Fruit fly (Drosophila melanogaster): ENCODE measurements around the gene Droj2.

Droj2 gene

dm6 chr3R:13400902-13401721 lies 19.2 kb downstream of the Droj2 start (continued):
- TF ChIP-seq grau (tag; optimal IDR thresholded peaks at IDR 0.05) (peak; percentile 93), Hand (GFP tag; optimal IDR thresholded peaks at IDR 0.05) (peak; percentile 68), gsb (GFP tag; IDR thresholded peaks at IDR 0.05) (peak; percentile 68), her (GFP tag; optimal IDR thresholded peaks at IDR 0.05) (peak; percentile 79), vfl (GFP tag; optimal IDR thresholded peaks at IDR 0.05) (peak; percentile 80), CG31441 (GFP tag; IDR thresholded peaks at IDR 0.05) (peak; percentile 90), Xbp1 (GFP tag; optimal IDR thresholded peaks at IDR 0.05) (peak; percentile 90), CG10147 (GFP tag; optimal IDR thresholded peaks at IDR 0.05) (peak; percentile 80), Dp (GFP tag; optimal IDR thresholded peaks at IDR 0.05) (no peak), btn (GFP tag; optimal IDR thresholded peaks at IDR 0.05) (peak; percentile 70), CG11696 (GFP tag; IDR thresholded peaks at IDR 0.05) (peak; percentile 62; the same call in 1 of the 2 replicates), CG11723 (GFP tag; optimal IDR thresholded peaks at IDR 0.05) (peak; percentile 85), CG6254 (GFP tag; optimal IDR thresholded peaks at IDR 0.05) (peak; percentile 82), Doc2 (GFP tag; IDR thresholded peaks at IDR 0.05) (no peak), Nf-YA (GFP tag; IDR thresholded peaks at IDR 0.05) (0 out of 2 replicates have a peak, but pooled peaks have one; percentile 14), mam (GFP tag; optimal IDR thresholded peaks at IDR 0.05) (peak; percentile 86), twi (tag; optimal IDR thresholded peaks at IDR 0.05) (peak; percentile 80), CG15073 (GFP tag; optimal IDR thresholded peaks at IDR 0.05) (peak; percentile 64), CG17829 (tag; optimal IDR thresholded peaks at IDR 0.05) (peak; percentile 93), Spps (tag; optimal IDR thresholded peaks at IDR 0.05) (peak; percentile 78), CG9817 (tag; optimal IDR thresholded peaks at IDR 0.05) (peak; percentile 79), Xrp1 (GFP tag; IDR thresholded peaks at IDR 0.05) (peak; percentile 88), dysf (GFP tag; IDR thresholded peaks at IDR 0.05) (peak; percentile 93), HLH4C (GFP tag; IDR thresholded peaks at IDR 0.05; ENCODE audit: partially characterized antibody) (no peak), CG8478 (optimal IDR thresholded peaks at IDR 0.05) (no peak), eve (GFP tag; optimal IDR thresholded peaks at IDR 0.05) (peak in 1 of 2 experiments; percentile 97), chn (GFP tag; optimal IDR thresholded peaks at IDR 0.05) (peak; percentile 91), pzg (GFP tag; optimal IDR thresholded peaks at IDR 0.05) (no peak), klu (GFP tag; IDR thresholded peaks at IDR 0.05) (peak; percentile 81), CrebB (tag; optimal IDR thresholded peaks at IDR 0.05) (peak; percentile 75), HLHmδ (GFP tag; optimal IDR thresholded peaks at IDR 0.05) (no peak), sc (optimal IDR thresholded peaks at IDR 0.05) (no peak), sc (GFP tag; optimal IDR thresholded peaks at IDR 0.05) (peak; percentile 90), odd (GFP tag; optimal IDR thresholded peaks at IDR 0.05) (peak; percentile 86), Dek (tag; optimal IDR thresholded peaks at IDR 0.05) (peak; percentile 88), CG12071 (GFP tag; optimal IDR thresholded peaks at IDR 0.05) (peak; percentile 75), zfh2 (GFP tag; optimal IDR thresholded peaks at IDR 0.05) (peak; percentile 86), nom (GFP tag; optimal IDR thresholded peaks at IDR 0.05) (peak; percentile 91), oc (tag; optimal IDR thresholded peaks at IDR 0.05) (peak; percentile 87), CG6689 (GFP tag; IDR thresholded peaks at IDR 0.05) (peak; percentile 90), ci (GFP tag; IDR thresholded peaks at IDR 0.05) (peak; percentile 87), jigr1 (GFP tag; IDR thresholded peaks at IDR 0.05) (peak; percentile 68; the same call in 2 of the 3 replicates), CG13775 (GFP tag; optimal IDR thresholded peaks at IDR 0.05) (peak; percentile 90), corto (GFP tag; optimal IDR thresholded peaks at IDR 0.05) (peak; percentile 48), grn (GFP tag; optimal IDR thresholded peaks at IDR 0.05) (peak; percentile 57), maf-S (GFP tag; optimal IDR thresholded peaks at IDR 0.05) (peak; percentile 84), CG6813 (GFP tag; optimal IDR thresholded peaks at IDR 0.05) (peak; percentile 73), knrl (GFP tag; IDR thresholded peaks at IDR 0.05; ENCODE audit: partially characterized antibody) (no peak), Fer2 (tag; optimal IDR thresholded peaks at IDR 0.05) (peak; percentile 27)
